Worm (Caenorhabditis elegans): ENCODE data around the gene F47C12.6.

F47C12.6 gene

ce11 chrIV:4015660-4016059, 22.5 kb upstream of the F47C12.6 start:
- TF ChIP-seq nhr-85 (tag) (peak; percentile 42), pax-3 (tag; optimal IDR thresholded peaks at IDR 0.05) (no peak), egl-27 (tag; optimal IDR thresholded peaks at IDR 0.05) (no peak), nhr-76 (tag; optimal IDR thresholded peaks at IDR 0.05) (no peak)

- TF ChIP-seq unc-130 (tag; optimal IDR thresholded peaks at IDR 0.05) (no peak), egl-13 (tag; optimal IDR thresholded peaks at IDR 0.05) (no peak), nhr-19 (GFP tag; conservative IDR thresholded peaks at IDR 0.05) (peak; percentile 29), lin-13 (GFP tag; optimal IDR thresholded peaks at IDR 0.05) (peak; percentile 32), vab-15 (tag; optimal IDR thresholded peaks at IDR 0.05) (no peak), rnt-1 (tag; optimal IDR thresholded peaks at IDR 0.05) (peak; percentile 1), lsy-2 (tag; optimal IDR thresholded peaks at IDR 0.05) (no peak), ztf-4 (tag; optimal IDR thresholded peaks at IDR 0.05) (no peak), aly-2 (tag; optimal IDR thresholded peaks at IDR 0.05) (peak; percentile 73), nhr-20 (tag; optimal IDR thresholded peaks at IDR 0.05) (no peak), nhr-85 (tag) (peak; percentile 78), nhr-71 (tag; optimal IDR thresholded peaks at IDR 0.05) (peak; percentile 22), Y116A8C.19 (tag; optimal IDR thresholded peaks at IDR 0.05; ENCODE audit: borderline replicate concordance) (no peak)
Measured at ce11 chrIV:4014341-4014826, 21.2 kb upstream of the F47C12.6 start.

- TF ChIP-seq C34B4.2 (tag; optimal IDR thresholded peaks at IDR 0.05) = no peak
- no peak for TF ChIP-seq ceh-82 (tag; optimal IDR thresholded peaks at IDR 0.05)
- no peak for TF ChIP-seq ceh-8 (GFP tag; optimal IDR thresholded peaks at IDR 0.05)
- no peak for TF ChIP-seq irx-1 (tag; optimal IDR thresholded peaks at IDR 0.05)
- TF ChIP-seq lin-13 (GFP tag; optimal IDR thresholded peaks at IDR 0.05) = no peak
- no peak for TF ChIP-seq aha-1 (tag; optimal IDR thresholded peaks at IDR 0.05)
- no peak for TF ChIP-seq efl-3 (GFP tag; optimal IDR thresholded peaks at IDR 0.05)
- no peak for TF ChIP-seq C16A3.4 (tag; optimal IDR thresholded peaks at IDR 0.05)
- no peak for TF ChIP-seq mab-9 (GFP tag; IDR thresholded peaks at IDR 0.05)
- no peak for TF ChIP-seq nhr-76 (tag; optimal IDR thresholded peaks at IDR 0.05)
- TF ChIP-seq egl-13 (tag; optimal IDR thresholded peaks at IDR 0.05) = no peak
- TF ChIP-seq xbp-1 (tag; optimal IDR thresholded peaks at IDR 0.05) = no peak
- no peak for TF ChIP-seq pqm-1 (tag; optimal IDR thresholded peaks at IDR 0.05)
- TF ChIP-seq sptf-1 (tag; optimal IDR thresholded peaks at IDR 0.05) = no peak
- TF ChIP-seq zag-1 (tag; optimal IDR thresholded peaks at IDR 0.05) = no peak
- no peak for TF ChIP-seq hlh-4 (tag; optimal IDR thresholded peaks at IDR 0.05)
- no peak for TF ChIP-seq skn-1 (tag; optimal IDR thresholded peaks at IDR 0.05)
Measured at ce11 chrIV:4013621-4014020, 20.4 kb upstream of the F47C12.6 start.

- TF ChIP-seq efl-1 (optimal IDR thresholded peaks at IDR 0.05) (no peak), efl-1 (GFP tag; optimal IDR thresholded peaks at IDR 0.05 in 1 of 2) (peak in 1 of 2 experiments; percentile 12), snpc-4 (tag; optimal IDR thresholded peaks at IDR 0.05) (no peak)
Measured at ce11 chrIV:4009923-4010322, 16.7 kb upstream of the F47C12.6 start.

ce11 chrIV:4008440-4008839, 15.2 kb upstream of the F47C12.6 start:
- no peak for TF ChIP-seq ceh-63 (GFP tag; optimal IDR thresholded peaks at IDR 0.05)
- no peak for TF ChIP-seq efl-1 (optimal IDR thresholded peaks at IDR 0.05)
- peak in 1 of 2 experiments; percentile 1 for TF ChIP-seq efl-1 (GFP tag; optimal IDR thresholded peaks at IDR 0.05 in 1 of 2)
- no peak for TF ChIP-seq xbp-1 (tag; optimal IDR thresholded peaks at IDR 0.05)
- TF ChIP-seq unc-30 (tag; optimal IDR thresholded peaks at IDR 0.05) = no peak
- TF ChIP-seq pqm-1 (tag; optimal IDR thresholded peaks at IDR 0.05) = no peak
- no peak for TF ChIP-seq pag-3 (tag; optimal IDR thresholded peaks at IDR 0.05; ENCODE audit: borderline replicate concordance, insufficient read depth)
- no peak for TF ChIP-seq unc-86 (tag; optimal IDR thresholded peaks at IDR 0.05)
- TF ChIP-seq lin-14 (GFP tag; optimal IDR thresholded peaks at IDR 0.05) = peak; percentile 34
- no peak for TF ChIP-seq elt-2 (tag; optimal IDR thresholded peaks at IDR 0.05)
- peak; percentile 95 for TF ChIP-seq blmp-1 (tag; optimal IDR thresholded peaks at IDR 0.05)
- TF ChIP-seq nhr-76 (tag; optimal IDR thresholded peaks at IDR 0.05) = no peak
- TF ChIP-seq ama-1 (optimal IDR thresholded peaks at IDR 0.05) = no peak
- TF ChIP-seq swsn-7 (tag; optimal IDR thresholded peaks at IDR 0.05) = no peak
